Worm (Caenorhabditis elegans): ENCODE results near the gene F42H10.6.

F42H10.6 gene

DNA sequence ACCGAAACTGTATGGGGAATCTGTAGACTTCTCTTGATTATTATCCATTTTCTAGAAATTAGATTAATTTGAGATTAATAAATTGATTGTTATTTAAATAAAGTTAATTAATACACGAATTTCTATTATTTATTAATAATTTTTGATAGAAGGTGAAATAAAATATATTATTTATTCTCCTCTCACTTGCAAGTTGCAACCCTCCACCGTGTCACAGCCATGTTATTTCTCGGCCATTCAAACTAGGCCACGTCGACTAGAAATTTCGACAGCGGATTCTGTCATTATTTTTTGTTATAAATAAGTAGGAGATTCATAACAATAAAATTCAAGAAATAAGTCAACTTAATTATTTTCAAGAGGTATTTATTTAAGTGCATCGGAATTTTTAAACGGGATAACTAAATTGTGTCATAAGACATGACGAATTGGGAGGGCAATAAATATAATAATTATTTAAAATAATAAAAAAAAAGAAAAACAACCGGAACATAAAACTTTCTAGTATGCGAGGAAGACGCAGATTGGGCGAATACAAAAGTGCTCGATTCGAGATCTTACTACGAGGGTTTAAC, 36.6 kb downstream of the F42H10.6 start, which contains the start of gene ufbp-1 (continued):
- TF ChIP-seq snpc-4 (GFP tag; optimal IDR thresholded peaks at IDR 0.05) (peak; percentile 21), snpc-4 (tag; optimal IDR thresholded peaks at IDR 0.05) (peak in 2 of 4 experiments; percentile 37 to 77), lin-35 (GFP tag; optimal IDR thresholded peaks at IDR 0.05) (peak in 1 of 3 experiments; percentile 61), ekl-4 (GFP tag; IDR thresholded peaks at IDR 0.05) (peak; percentile 88), unc-62 (GFP tag; optimal IDR thresholded peaks at IDR 0.05) (no peak), mes-4 (tag; optimal IDR thresholded peaks at IDR 0.05) (no peak), him-1 (tag; optimal IDR thresholded peaks at IDR 0.05) (peak; percentile 33), F57A8.1 (GFP tag; optimal IDR thresholded peaks at IDR 0.05) (no peak), hrde-1 (tag; optimal IDR thresholded peaks at IDR 0.05; ENCODE audit: borderline replicate concordance) (no peak), cebp-1 (GFP tag; IDR thresholded peaks at IDR 0.05) (peak; percentile 53), cebp-1 (tag; optimal IDR thresholded peaks at IDR 0.05) (peak; percentile 88), nhr-80 (tag; optimal IDR thresholded peaks at IDR 0.05) (peak; percentile 44), ZK185.1 (tag; optimal IDR thresholded peaks at IDR 0.05; ENCODE audit: poor library complexity, severe bottlenecking) (peak; percentile 27), F22D6.2 (tag; optimal IDR thresholded peaks at IDR 0.05) (no peak), nfya-1 (tag; optimal IDR thresholded peaks at IDR 0.05; ENCODE audit: borderline replicate concordance, insufficient read depth) (no peak), let-607 (tag; optimal IDR thresholded peaks at IDR 0.05) (peak; percentile 91 to 94), ceh-27 (GFP tag; optimal IDR thresholded peaks at IDR 0.05) (peak; percentile 67), somi-1 (GFP tag; optimal IDR thresholded peaks at IDR 0.05) (peak; percentile 40), ceh-58 (GFP tag; IDR thresholded peaks at IDR 0.05) (0 out of 2 replicates have a peak, but pooled peaks have one; percentile 23), lin-54 (GFP tag; optimal IDR thresholded peaks at IDR 0.05) (peak; percentile 88), egl-44 (GFP tag; IDR thresholded peaks at IDR 0.05) (peak; percentile 80), ztf-25 (GFP tag; IDR thresholded peaks at IDR 0.05) (no peak), F52B5.7 (tag; optimal IDR thresholded peaks at IDR 0.05) (peak; percentile 82), B0336.3 (GFP tag; IDR thresholded peaks at IDR 0.05) (peak; percentile 91), aptf-3 (GFP tag; IDR thresholded peaks at IDR 0.05) (no peak), dox-1 (GFP tag; IDR thresholded peaks at IDR 0.05) (peak; percentile 70), D2030.7 (GFP tag; IDR thresholded peaks at IDR 0.05) (no peak), fkh-3 (tag; optimal IDR thresholded peaks at IDR 0.05) (peak; percentile 34), ceh-91 (GFP tag; IDR thresholded peaks at IDR 0.05) (no peak), rcor-1 (GFP tag; IDR thresholded peaks at IDR 0.05) (no peak), ztf-26 (tag; optimal IDR thresholded peaks at IDR 0.05) (peak; percentile 87), F37B4.10 (GFP tag; IDR thresholded peaks at IDR 0.05) (no peak), chd-7 (tag; optimal IDR thresholded peaks at IDR 0.05) (peak; percentile 91)

DNA sequence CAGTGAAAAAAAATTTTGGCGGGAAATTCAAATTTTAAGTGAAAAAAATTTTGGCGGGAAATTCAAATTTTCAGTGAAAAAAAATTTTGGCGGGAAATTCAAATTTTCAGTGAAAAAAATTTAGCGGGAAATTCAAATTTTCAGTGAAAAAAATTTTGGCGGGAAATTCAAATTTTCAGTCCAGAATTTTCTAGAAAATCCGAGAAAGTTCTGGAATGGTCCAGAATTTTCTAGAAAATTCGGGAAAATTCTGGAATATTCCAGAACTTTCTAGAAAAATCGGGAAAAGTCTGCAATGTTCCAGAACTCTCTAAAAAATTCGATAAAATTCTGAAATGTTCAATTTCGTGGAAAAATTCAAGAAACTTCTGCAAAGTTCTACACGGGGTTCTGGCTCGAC, 37.8 kb downstream of the F42H10.6 start:
- TF ChIP-seq hsf-1 (GFP tag; IDR thresholded peaks at IDR 0.05), result peak; percentile 90

DNA sequence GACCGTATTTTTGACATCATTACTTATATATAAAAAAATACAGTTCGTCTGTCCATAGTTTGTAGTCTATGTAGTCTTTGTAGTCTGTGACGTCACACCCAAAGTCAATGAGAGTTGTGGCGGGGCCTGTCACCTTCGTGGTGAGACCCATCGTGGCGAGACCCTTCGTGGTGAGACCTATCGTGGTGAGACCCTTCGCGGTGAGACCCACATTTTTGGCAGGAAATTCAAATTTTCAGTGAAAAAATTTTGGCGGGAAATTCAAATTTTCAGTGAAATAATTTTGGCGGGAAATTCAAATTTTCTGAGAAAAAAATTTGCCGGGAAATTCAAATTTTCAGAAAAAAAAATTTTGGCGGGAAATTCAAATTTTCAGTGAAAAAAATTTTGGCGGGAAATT, 39.0 kb downstream of the F42H10.6 start:
- TF ChIP-seq lin-54 (GFP tag; optimal IDR thresholded peaks at IDR 0.05), result peak; percentile 15
- TF ChIP-seq F33H1.4 (GFP tag; IDR thresholded peaks at IDR 0.05), result peak; percentile 79
- TF ChIP-seq mcd-1 (GFP tag; IDR thresholded peaks at IDR 0.05), result peak; percentile 44; the same call in 1 of the 2 replicates
- 0 out of 2 replicates have a peak, but pooled peaks have one; percentile 28 for TF ChIP-seq ceh-91 (GFP tag; IDR thresholded peaks at IDR 0.05)
- TF ChIP-seq D2030.7 (GFP tag; IDR thresholded peaks at IDR 0.05), result peak; percentile 32; the same call in 1 of the 2 replicates
